Worm (Caenorhabditis elegans) whole organism, L4 larva: Measurements from ENCODE around the gene F21H7.3.

Experiments used
- F26F4.8 ChIP-seq: fragments of 200-800 bp; sonication (Bioruptor generic); conservative IDR thresholded peaks from 2 replicates; pipeline ENCODE4 v1.3.6; 2022; ENCODE audit warnings: missing genetic modification characterization, missing compliant biosample characterization
- F37D6.2 ChIP-seq: sonication (generic microtip); optimal IDR thresholded peaks from 2 replicates; lab custom pipeline; 2016; ENCODE audit warnings: mild to moderate bottlenecking, missing genetic modification characterization, missing compliant biosample characterization
- T20F7.1 ChIP-seq: fragments of 200-800 bp; sonication (Bioruptor generic); optimal IDR thresholded peaks from 2 replicates; lab custom pipeline; 2018; ENCODE audit warnings: mild to moderate bottlenecking, missing genetic modification characterization, missing compliant biosample characterization
- Y48G9A.11 ChIP-seq: fragments of 200-800 bp; sonication (Bioruptor generic); IDR thresholded peaks from 2 replicates; pipeline ENCODE4 v1.3.6; 2022; ENCODE audit warnings: missing genetic modification reagents, missing genetic modification characterization, missing compliant biosample characterization
- aha-1 ChIP-seq: fragments of 150-350 bp; peaks from one replicate; lab custom pipeline; 2014; ENCODE audit warnings: missing biosample characterization, missing genetic modification characterization
- aly-2 ChIP-seq: sonication (generic microtip); optimal IDR thresholded peaks from 2 replicates; lab custom pipeline; 2018; ENCODE audit warnings: missing biosample characterization, missing genetic modification characterization
- ceh-20 ChIP-seq: fragments of 200-800 bp; sonication (Bioruptor generic); IDR thresholded peaks from 2 replicates; pipeline ENCODE4 v1.3.6; 2022; ENCODE audit warnings: missing genetic modification reagents, missing genetic modification characterization, missing compliant biosample characterization
- ctbp-1 ChIP-seq: fragments of 200-800 bp; sonication (Bioruptor generic); IDR thresholded peaks from 2 replicates; pipeline ENCODE4 v1.3.6; 2022; ENCODE audit warnings: missing genetic modification reagents, missing genetic modification characterization, missing compliant biosample characterization
- dmd-6 ChIP-seq: fragments of 200-800 bp; sonication (Bioruptor generic); IDR thresholded peaks from 2 replicates; pipeline ENCODE4 v1.3.6; 2022; ENCODE audit warnings: missing genetic modification reagents, missing genetic modification characterization, missing compliant biosample characterization
- egl-27 ChIP-seq: sonication (generic microtip); optimal IDR thresholded peaks from 3 replicates; lab custom pipeline; 2017; ENCODE audit warnings: missing biosample characterization, missing genetic modification reagents, missing genetic modification characterization
- egl-43 ChIP-seq: fragments of 200-800 bp; sonication (Bioruptor generic); IDR thresholded peaks from 2 replicates; pipeline ENCODE4 v1.3.6; 2022; ENCODE audit warnings: missing genetic modification reagents, missing genetic modification characterization, missing compliant biosample characterization
- hif-1 ChIP-seq, 2 experiments: sonication (generic microtip); optimal IDR thresholded peaks; 2 replicates each; lab custom pipeline; 2016 to 2017; ENCODE audit warnings: missing compliant biosample characterization in 2 of 2, missing genetic modification characterization in 2 of 2, missing genetic modification reagents in 2 of 2, missing genotype in 2 of 2, mild to moderate bottlenecking in 1 of 2
- hlh-11 ChIP-seq: fragments of 200-800 bp; sonication (Bioruptor generic); optimal IDR thresholded peaks from 2 replicates; lab custom pipeline; 2018; ENCODE audit warnings: mild to moderate bottlenecking, missing genetic modification characterization, missing compliant biosample characterization
- hlh-30 ChIP-seq: sonication (generic microtip); optimal IDR thresholded peaks from 2 replicates; lab custom pipeline; 2017; ENCODE audit warnings: antibody characterized with exemption, mild to moderate bottlenecking, missing genetic modification characterization, missing compliant biosample characterization; ENCODE audit not compliant: insufficient read depth
- jun-1 ChIP-seq: fragments of 150-350 bp; optimal IDR thresholded peaks from 2 replicates; lab custom pipeline; 2014; ENCODE audit warnings: missing biosample characterization, missing genetic modification reagents, missing genetic modification characterization
- lin-15B ChIP-seq: fragments of 150-350 bp; sonication (generic microtip); optimal IDR thresholded peaks from 3 replicates; lab custom pipeline; 2014; ENCODE audit warnings: missing biosample characterization, missing genetic modification characterization
- mdl-1 ChIP-seq, 2 experiments: fragments of 150-350 bp in 1 of 2; sonication (generic microtip) in 1 of 2; optimal IDR thresholded peaks; 2 replicates each; lab custom pipeline; 2014 to 2017; ENCODE audit warnings: missing biosample characterization in 2 of 2, missing genetic modification characterization in 2 of 2
- mxl-2 ChIP-seq: fragments of 200-800 bp; sonication (Bioruptor generic); conservative IDR thresholded peaks from 2 replicates; pipeline ENCODE4 v1.3.6; 2022; ENCODE audit warnings: missing genetic modification reagents, missing genetic modification characterization, missing compliant biosample characterization
- nhr-111 ChIP-seq: fragments of 200-800 bp; sonication (Bioruptor generic); optimal IDR thresholded peaks from 2 replicates; lab custom pipeline; 2018; ENCODE audit warnings: mild to moderate bottlenecking, missing genetic modification characterization, missing compliant biosample characterization
- nhr-237 ChIP-seq: sonication (generic microtip); optimal IDR thresholded peaks from 2 replicates; lab custom pipeline; 2017; ENCODE audit warnings: missing biosample characterization, missing genetic modification characterization
- nhr-28 ChIP-seq: fragments of 150-350 bp; optimal IDR thresholded peaks from 2 replicates; lab custom pipeline; 2014; ENCODE audit warnings: missing biosample characterization, missing genetic modification characterization
- nhr-48 ChIP-seq: sonication (generic microtip); optimal IDR thresholded peaks from 2 replicates; lab custom pipeline; 2016; ENCODE audit warnings: mild to moderate bottlenecking, missing genetic modification characterization, missing compliant biosample characterization
- pha-4 ChIP-seq, 2 experiments: fragments of 150-350 bp in 1 of 2; fragments of 200-800 bp in 1 of 2; sonication (Bioruptor generic) in 1 of 2; IDR thresholded peaks in 1 of 2; optimal IDR thresholded peaks in 1 of 2; 2 replicates each; pipeline versions ENCODE4 v1.3.6 to Lab custom; 2014 to 2022; ENCODE audit warnings: missing genetic modification characterization in 2 of 2, missing genetic modification reagents in 2 of 2, missing biosample characterization in 1 of 2, missing compliant biosample characterization in 1 of 2
- php-3 ChIP-seq: fragments of 200-800 bp; sonication (Bioruptor generic); IDR thresholded peaks from 2 replicates; pipeline ENCODE4 v1.3.6; 2022; ENCODE audit warnings: missing genetic modification reagents, missing genetic modification characterization, missing compliant biosample characterization
- set-16 ChIP-seq: fragments of 200-800 bp; sonication (Bioruptor generic); IDR thresholded peaks from 2 replicates; pipeline ENCODE4 v1.3.6; 2022; ENCODE audit warnings: missing genetic modification reagents, missing genetic modification characterization, missing compliant biosample characterization
- spr-3 ChIP-seq: fragments of 200-800 bp; sonication (Bioruptor generic); optimal IDR thresholded peaks from 2 replicates; lab custom pipeline; 2018; ENCODE audit warnings: mild to moderate bottlenecking, missing genetic modification characterization, missing compliant biosample characterization
- tra-1 ChIP-seq: fragments of 200-800 bp; sonication (Bioruptor generic); IDR thresholded peaks from 2 replicates; pipeline ENCODE4 v1.3.6; 2022; ENCODE audit warnings: missing genetic modification reagents, missing genetic modification characterization, missing compliant biosample characterization
- unc-62 ChIP-seq, 3 experiments: fragments of 150-350 bp in 1 of 3; sonication (generic microtip); optimal IDR thresholded peaks in 2 of 3; peaks in 1 of 3; 1 replicate in 1 of 3; 2 replicates in 2 of 3; lab custom pipeline; 2014 to 2017; ENCODE audit warnings: missing biosample characterization in 3 of 3, missing genetic modification characterization in 3 of 3, missing genetic modification reagents in 3 of 3, missing genotype in 1 of 3
- zfp-3 ChIP-seq: fragments of 200-800 bp; sonication (Bioruptor generic); conservative IDR thresholded peaks from 2 replicates; pipeline ENCODE4 v1.3.6; 2022; ENCODE audit warnings: missing genetic modification reagents, missing genetic modification characterization, missing compliant biosample characterization

F21H7.3 gene

ce11 chrV:16214505-16214904 lies 20.5 kb downstream of the F21H7.3 start, which contains the start of gene F11A5.9 (continued):
- TF ChIP-seq T20F7.1 (no peak), aly-2 (tag; lab: Kevin White, UChicago) (no peak), nhr-111 (GFP tag; lab: Kevin White, UChicago) (no peak)

DNA sequence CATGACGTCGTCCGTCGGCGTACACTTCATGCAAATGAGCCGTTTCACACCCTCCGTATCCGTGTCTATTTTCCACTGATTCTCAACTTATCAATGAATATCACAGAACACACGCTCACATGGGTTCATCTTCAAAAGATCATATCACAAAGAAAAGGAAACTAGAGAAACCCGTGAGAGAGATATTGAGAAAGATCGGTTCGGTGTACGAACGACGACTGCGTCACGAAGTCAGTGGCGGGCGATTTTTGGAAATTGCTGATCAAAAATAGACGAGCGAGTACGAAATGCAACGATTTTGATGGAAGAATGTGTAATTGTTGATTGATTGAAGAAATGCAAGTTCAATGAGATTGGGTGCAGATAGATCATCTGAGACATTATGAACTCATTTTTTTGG lies 21.7 kb downstream of the F21H7.3 start:
- TF ChIP-seq dmd-6, result peak; percentile 90
- TF ChIP-seq tra-1 (GFP tag; lab: Robert Waterston, UW), result 0 out of 2 replicates have a peak, but pooled peaks have one; percentile 29
- TF ChIP-seq hlh-11, result peak; percentile 65
- no peak for TF ChIP-seq egl-43 (GFP tag; lab: Robert Waterston, UW)
- peak in 1 of 2 experiments; percentile 63 for TF ChIP-seq mdl-1 (tag; optimal IDR thresholded peaks at IDR 0.05; lab: Kevin White, UChicago)
- TF ChIP-seq egl-27, result no peak
- no peak for TF ChIP-seq pha-4 (GFP tag; IDR thresholded peaks at IDR 0.05; lab: Robert Waterston, UW)
- no peak for TF ChIP-seq pha-4 (tag; optimal IDR thresholded peaks at IDR 0.05; lab: Kevin White, UChicago)
- TF ChIP-seq nhr-28 (tag; lab: Kevin White, UChicago), result peak; percentile 70
- TF ChIP-seq hlh-30 (tag; lab: Kevin White, UChicago), result peak; percentile 41
- TF ChIP-seq unc-62 (GFP tag; optimal IDR thresholded peaks at IDR 0.05 in 1 of 2; lab: Kevin White, UChicago), result peak in 1 of 2 experiments; percentile 82
- no peak for TF ChIP-seq unc-62 (tag; optimal IDR thresholded peaks at IDR 0.05; lab: Kevin White, UChicago)
- TF ChIP-seq ctbp-1 (GFP tag; lab: Robert Waterston, UW), result no peak
- no peak for TF ChIP-seq hif-1 (tag; optimal IDR thresholded peaks at IDR 0.05; lab: Kevin White, UChicago)
- TF ChIP-seq nhr-48 (tag; lab: Kevin White, UChicago), result peak; percentile 89
- TF ChIP-seq, all 104 proteins: peak for 8

- TF ChIP-seq nhr-28 (tag; lab: Kevin White, UChicago) (peak; percentile 9), nhr-48 (tag; lab: Kevin White, UChicago) (no peak), unc-62 (GFP tag; optimal IDR thresholded peaks at IDR 0.05 in 1 of 2; lab: Kevin White, UChicago) (peak in 1 of 2 experiments; percentile 60), unc-62 (tag; optimal IDR thresholded peaks at IDR 0.05; lab: Kevin White, UChicago) (no peak), aha-1 (peak; percentile 8)
Measured at ce11 chrV:16211713-16212112, 23.3 kb downstream of the F21H7.3 start.

DNA sequence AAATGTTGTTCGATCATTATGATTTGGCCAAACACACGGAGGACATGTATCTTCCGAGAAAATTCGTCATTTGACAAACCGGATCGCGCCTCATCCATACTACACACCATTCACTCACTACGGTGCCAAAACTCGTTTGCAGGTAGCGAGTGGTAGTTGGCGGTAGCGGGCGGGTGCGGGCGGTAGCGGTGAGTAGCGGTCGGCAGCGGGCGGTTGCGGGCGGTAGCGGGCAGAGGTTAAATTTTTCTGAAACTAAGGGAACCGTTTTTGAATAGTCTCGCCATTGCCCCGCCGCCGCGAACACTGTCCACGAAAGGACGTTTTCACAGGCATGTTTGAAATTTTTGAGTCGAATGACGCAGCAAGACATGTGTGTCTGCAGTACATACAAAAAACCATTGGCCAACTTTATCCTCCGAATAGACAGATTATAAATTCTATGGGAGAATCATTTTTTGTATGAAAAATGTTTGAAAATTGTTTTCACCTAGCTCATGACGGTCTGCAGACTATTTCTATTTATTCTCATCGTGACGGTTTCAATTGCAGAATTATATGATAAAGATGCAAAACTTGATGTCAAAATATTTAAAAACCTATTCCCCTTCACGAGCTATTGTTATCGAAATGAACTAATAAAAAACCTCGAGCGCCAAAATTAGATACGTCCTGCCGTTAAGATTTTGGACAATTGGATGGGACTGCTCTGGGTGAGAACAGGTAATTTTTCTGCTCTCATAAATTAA lies 24.6 kb downstream of the F21H7.3 start, which contains the start of gene F11A5.16:
Gene F11A5.16 (plus strand): TSS at position 696 of the 746 bp plus-strand sequence.
- TF ChIP-seq mdl-1 (tag; optimal IDR thresholded peaks at IDR 0.05; lab: Kevin White, UChicago) (no peak), set-16 (GFP tag; lab: Robert Waterston, UW) (peak; percentile 63), aha-1 (no peak)

ce11 chrV:16209837-16210236 lies 25.2 kb downstream of the F21H7.3 start, which contains the start of gene oac-15:
Gene oac-15 (minus strand): TSS chrV:16209937.
- TF ChIP-seq nhr-237 (tag; lab: Kevin White, UChicago) (no peak), aha-1 (peak; percentile 80), mxl-2 (GFP tag; lab: Robert Waterston, UW) (no peak)

ce11 chrV:16204888-16205287 lies 30.1 kb downstream of the F21H7.3 start, which contains the start of gene irld-26:
Gene irld-26 (plus strand): TSS chrV:16205188.
- TF ChIP-seq unc-62 (GFP tag; optimal IDR thresholded peaks at IDR 0.05 in 1 of 2; lab: Kevin White, UChicago), result peak in 1 of 2 experiments; percentile 13
- no peak for TF ChIP-seq unc-62 (tag; optimal IDR thresholded peaks at IDR 0.05; lab: Kevin White, UChicago)
- no peak for TF ChIP-seq Y48G9A.11

DNA sequence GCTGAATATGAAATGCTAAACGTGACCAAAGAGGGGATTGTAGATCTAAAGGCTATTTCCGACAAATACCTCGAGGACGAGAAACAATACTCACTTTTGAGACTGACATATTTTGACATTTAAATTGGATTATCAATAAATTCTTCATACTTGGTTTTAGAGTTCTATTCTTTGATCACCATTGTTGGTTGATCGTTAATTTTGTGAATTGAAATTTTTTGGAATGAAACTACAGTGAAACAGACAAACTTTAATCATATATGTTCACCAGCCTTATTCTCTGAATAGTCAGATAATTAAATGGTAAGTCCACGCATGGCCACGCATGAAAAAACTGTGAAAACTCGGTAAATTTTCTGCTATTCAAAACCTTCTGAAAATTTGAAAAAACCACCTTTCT lies 32.4 kb downstream of the F21H7.3 start, which contains the start of gene F11A5.18:
Gene F11A5.18 (plus strand): TSS at position 301 of the 400 bp plus-strand sequence.
- TF ChIP-seq php-3 (no peak), zfp-3 (GFP tag; lab: Robert Waterston, UW) (no peak), F37D6.2 (tag; lab: Kevin White, UChicago) (no peak), spr-3 (GFP tag; lab: Kevin White, UChicago) (no peak), F26F4.8 (GFP tag; lab: Robert Waterston, UW) (no peak), ceh-20 (GFP tag; lab: Robert Waterston, UW) (no peak), lin-15B (tag; lab: Kevin White, UChicago) (no peak), jun-1 (no peak)
